Worm (Caenorhabditis elegans) whole organism, L3 larva: Measurements from ENCODE around the gene klp-19.

Experiments
- ama-1 ChIP-seq: fragments of 150-350 bp; optimal IDR thresholded peaks from 2 replicates; lab custom pipeline; 2018
- egl-27 ChIP-seq: sonication (generic microtip); optimal IDR thresholded peaks from 4 replicates; lab custom pipeline; 2017; ENCODE audit warnings: missing biosample characterization, missing genetic modification reagents, missing genetic modification characterization
- elt-3 ChIP-seq, 3 experiments: fragments of 150-350 bp in 1 of 3; sonication (generic microtip) in 2 of 3; optimal IDR thresholded peaks; 2 replicates in 2 of 3; 4 replicates in 1 of 3; lab custom pipeline; 2014 to 2017; ENCODE audit warnings: missing biosample characterization in 3 of 3, missing genetic modification characterization in 3 of 3
- fkh-10 ChIP-seq: sonication (generic microtip); optimal IDR thresholded peaks from 2 replicates; lab custom pipeline; 2017; ENCODE audit warnings: missing biosample characterization, missing genetic modification reagents, missing genetic modification characterization
- lin-39 ChIP-seq: fragments of 150-350 bp; optimal IDR thresholded peaks from 2 replicates; lab custom pipeline; 2018; ENCODE audit warnings: missing biosample characterization, missing genetic modification reagents, missing genetic modification characterization
- nhr-28 ChIP-seq: fragments of 150-350 bp; optimal IDR thresholded peaks from 2 replicates; lab custom pipeline; 2014; ENCODE audit warnings: missing biosample characterization, missing genetic modification characterization
- pqm-1 ChIP-seq: fragments of 150-350 bp; optimal IDR thresholded peaks from 2 replicates; lab custom pipeline; 2017; ENCODE audit warnings: missing biosample characterization, missing genetic modification characterization, inconsistent platforms
- snpc-4 ChIP-seq: fragments of 150-350 bp; optimal IDR thresholded peaks from 2 replicates; lab custom pipeline; 2014; ENCODE audit warnings: missing biosample characterization, missing genetic modification characterization
- unc-39 ChIP-seq: sonication (generic microtip); optimal IDR thresholded peaks from 4 replicates; lab custom pipeline; 2017; ENCODE audit warnings: missing biosample characterization, missing genetic modification characterization
- ztf-4 ChIP-seq: fragments of 150-350 bp; optimal IDR thresholded peaks from 2 replicates; lab custom pipeline; 2014; ENCODE audit warnings: missing biosample characterization, missing genetic modification characterization

ce11 chrIII:13268856-13269255 is 38.2 kb downstream of the klp-19 start, which contains the start of gene cpf-2:
- TF ChIP-seq snpc-4 (tag; lab: Kevin White, UChicago), result peak; percentile 17
- TF ChIP-seq elt-3 (tag; optimal IDR thresholded peaks at IDR 0.05; lab: Kevin White, UChicago), result no peak
- TF ChIP-seq unc-39 (tag; lab: Kevin White, UChicago), result no peak
- TF ChIP-seq ama-1 (lab: Kevin White, UChicago), result no peak
- TF ChIP-seq lin-39 (tag; lab: Kevin White, UChicago), result no peak
- no peak for TF ChIP-seq nhr-28 (tag; lab: Kevin White, UChicago)
- TF ChIP-seq fkh-10, result no peak
- no peak for TF ChIP-seq egl-27
- no peak for TF ChIP-seq ztf-4 (tag; lab: Kevin White, UChicago)
- TF ChIP-seq pqm-1 (tag; lab: Kevin White, UChicago), result no peak
